Worm (Caenorhabditis elegans): ENCODE results near the gene F40H3.1.
A peak's percentile ranks its signal among the peaks of the same experiment; 100 is the strongest.

F40H3.1 gene

ce11 chrII:6168714-6169113 is 10.9 kb upstream of the F40H3.1 start:
- TF ChIP-seq ceh-9 (tag; optimal IDR thresholded peaks at IDR 0.05) (no peak), pax-1 (tag; optimal IDR thresholded peaks at IDR 0.05) (no peak), fax-1 (tag; optimal IDR thresholded peaks at IDR 0.05) (no peak), zip-5 (tag; optimal IDR thresholded peaks at IDR 0.05) (no peak), madf-2 (tag; optimal IDR thresholded peaks at IDR 0.05) (no peak), K09A11.1 (tag; optimal IDR thresholded peaks at IDR 0.05; ENCODE audit: insufficient read depth) (no peak), npax-4 (tag; optimal IDR thresholded peaks at IDR 0.05) (no peak), ceh-18 (tag; optimal IDR thresholded peaks at IDR 0.05) (no peak), pros-1 (tag; optimal IDR thresholded peaks at IDR 0.05) (no peak), ceh-34 (tag; optimal IDR thresholded peaks at IDR 0.05) (no peak), ceh-19 (GFP tag; optimal IDR thresholded peaks at IDR 0.05) (no peak), hlh-13 (GFP tag; optimal IDR thresholded peaks at IDR 0.05) (no peak), ztf-16 (tag; optimal IDR thresholded peaks at IDR 0.05) (no peak), ceh-22 (tag; optimal IDR thresholded peaks at IDR 0.05) (no peak), K02D7.2 (tag; optimal IDR thresholded peaks at IDR 0.05) (no peak)

ce11 chrII:6169156-6169555 is 10.5 kb upstream of the F40H3.1 start, which contains the start of gene hst-3.1:
Gene hst-3.1, minus strand, starts transcription at chrII:6169256.
- TF ChIP-seq ceh-18 (tag; optimal IDR thresholded peaks at IDR 0.05), result no peak
- no peak for TF ChIP-seq C38D4.7 (GFP tag; optimal IDR thresholded peaks at IDR 0.05)
- no peak for TF ChIP-seq npax-4 (tag; optimal IDR thresholded peaks at IDR 0.05)
- TF ChIP-seq ceh-48 (tag; optimal IDR thresholded peaks at IDR 0.05), result no peak
- TF ChIP-seq mec-3 (tag; optimal IDR thresholded peaks at IDR 0.05; ENCODE audit: borderline replicate concordance), result no peak
- TF ChIP-seq tbx-2 (tag; optimal IDR thresholded peaks at IDR 0.05), result no peak
- no peak for TF ChIP-seq tbx-7 (tag; optimal IDR thresholded peaks at IDR 0.05)
- TF ChIP-seq pat-9 (tag; optimal IDR thresholded peaks at IDR 0.05), result no peak
- TF ChIP-seq unc-3 (GFP tag; conservative IDR thresholded peaks at IDR 0.05), result no peak
- no peak for TF ChIP-seq unc-3 (tag; optimal IDR thresholded peaks at IDR 0.05)
- TF ChIP-seq fkh-10 (GFP tag; optimal IDR thresholded peaks at IDR 0.05), result no peak
- TF ChIP-seq gmeb-2 (tag; optimal IDR thresholded peaks at IDR 0.05), result no peak
- TF ChIP-seq odd-2 (tag; optimal IDR thresholded peaks at IDR 0.05), result no peak
- no peak for TF ChIP-seq pha-4 (tag; optimal IDR thresholded peaks at IDR 0.05)
- no peak for TF ChIP-seq dve-1 (tag; optimal IDR thresholded peaks at IDR 0.05)
- TF ChIP-seq nhr-11 (tag; optimal IDR thresholded peaks at IDR 0.05), result no peak
- no peak for TF ChIP-seq ceh-2 (tag; optimal IDR thresholded peaks at IDR 0.05)
- no peak for TF ChIP-seq hlh-8 (tag; optimal IDR thresholded peaks at IDR 0.05)
- no peak for TF ChIP-seq fax-1 (tag; optimal IDR thresholded peaks at IDR 0.05)
- no peak for TF ChIP-seq ahr-1 (tag; optimal IDR thresholded peaks at IDR 0.05)
- TF ChIP-seq lim-6 (tag; optimal IDR thresholded peaks at IDR 0.05), result no peak

- TF ChIP-seq dmd-4 (tag; optimal IDR thresholded peaks at IDR 0.05; ENCODE audit: borderline replicate concordance) (no peak), sox-2 (GFP tag; IDR thresholded peaks at IDR 0.05) (no peak), pqm-1 (tag; optimal IDR thresholded peaks at IDR 0.05) (no peak), ceh-18 (tag; optimal IDR thresholded peaks at IDR 0.05) (peak; percentile 46), hlh-6 (tag; optimal IDR thresholded peaks at IDR 0.05) (no peak), fax-1 (tag; optimal IDR thresholded peaks at IDR 0.05) (no peak), unc-3 (GFP tag; conservative IDR thresholded peaks at IDR 0.05) (no peak), unc-3 (tag; optimal IDR thresholded peaks at IDR 0.05) (no peak), unc-55 (GFP tag; optimal IDR thresholded peaks at IDR 0.05) (peak; percentile 96), pha-4 (tag; optimal IDR thresholded peaks at IDR 0.05) (no peak), madf-2 (tag; optimal IDR thresholded peaks at IDR 0.05) (no peak), K09A11.1 (tag; optimal IDR thresholded peaks at IDR 0.05; ENCODE audit: insufficient read depth) (no peak), ceh-24 (tag; optimal IDR thresholded peaks at IDR 0.05) (no peak), ceh-6 (GFP tag; optimal IDR thresholded peaks at IDR 0.05) (no peak), fkh-10 (GFP tag; optimal IDR thresholded peaks at IDR 0.05) (no peak), sox-4 (tag; optimal IDR thresholded peaks at IDR 0.05) (no peak), nhr-232 (tag; optimal IDR thresholded peaks at IDR 0.05) (no peak), gmeb-2 (tag; optimal IDR thresholded peaks at IDR 0.05) (no peak), hlh-13 (GFP tag; optimal IDR thresholded peaks at IDR 0.05) (no peak), rnt-1 (tag; optimal IDR thresholded peaks at IDR 0.05) (peak; percentile 17), ztf-16 (tag; optimal IDR thresholded peaks at IDR 0.05) (no peak), elt-2 (tag; optimal IDR thresholded peaks at IDR 0.05) (no peak), npax-4 (tag; optimal IDR thresholded peaks at IDR 0.05) (no peak), unc-42 (tag; optimal IDR thresholded peaks at IDR 0.05) (no peak), syd-9 (tag; optimal IDR thresholded peaks at IDR 0.05) (no peak)
Observed at ce11 chrII:6170236-6170635, 9.4 kb upstream of the F40H3.1 start.

All from whole organism, late embryonic.